Worm (Caenorhabditis elegans) whole organism, L4/young adult: ENCODE data around the gene bcf-1.

Source experiments
- W03F9.2 ChIP-seq: fragments of 150-350 bp; optimal IDR thresholded peaks from 2 replicates; lab custom pipeline; 2014; ENCODE audit warnings: missing biosample characterization, missing genetic modification characterization
- him-1 ChIP-seq: sonication (generic microtip); optimal IDR thresholded peaks from 2 replicates; lab custom pipeline; 2016; ENCODE audit warnings: missing genotype, missing genetic modification reagents, missing genetic modification characterization, missing compliant biosample characterization

- no peak for TF ChIP-seq W03F9.2 (tag; lab: Kevin White, UChicago)
- no peak for TF ChIP-seq him-1 (tag; lab: Kevin White, UChicago)
Measured at ce11 chrV:6358709-6359108, 49.9 kb downstream of the bcf-1 start.
